Worm (Caenorhabditis elegans) whole organism, young adult: ENCODE results near the gene gpd-2.

Source experiments
- B0336.3 ChIP-seq: fragments of 200-800 bp; sonication (Bioruptor generic); IDR thresholded peaks from 2 replicates; pipeline ENCODE4 v1.3.6; 2022; ENCODE audit warnings: missing genetic modification characterization, missing compliant biosample characterization
- C06A6.2 ChIP-seq: fragments of 200-800 bp; sonication (Bioruptor generic); conservative IDR thresholded peaks from 2 replicates; pipeline ENCODE4 v1.3.6; 2022; ENCODE audit warnings: missing genetic modification characterization, missing compliant biosample characterization
- D2030.7 ChIP-seq: fragments of 200-800 bp; sonication (Bioruptor generic); IDR thresholded peaks from 2 replicates; pipeline ENCODE4 v1.3.6; 2022; ENCODE audit warnings: missing genetic modification reagents, missing genetic modification characterization, missing compliant biosample characterization
- F22D6.2 ChIP-seq: sonication (generic microtip); optimal IDR thresholded peaks from 2 replicates; lab custom pipeline; 2016; ENCODE audit warnings: mild to moderate bottlenecking, missing genetic modification characterization, missing compliant biosample characterization
- K11D2.4 ChIP-seq: fragments of 200-800 bp; sonication (Bioruptor generic); IDR thresholded peaks from 2 replicates; pipeline ENCODE4 v1.3.6; 2022; ENCODE audit warnings: missing genetic modification reagents, missing genetic modification characterization, missing compliant biosample characterization
- K12H6.12 ChIP-seq: fragments of 200-800 bp; sonication (Bioruptor generic); optimal IDR thresholded peaks from 2 replicates; lab custom pipeline; 2018; ENCODE audit warnings: mild to moderate bottlenecking, missing genetic modification characterization, missing compliant biosample characterization
- T26A5.8 ChIP-seq: sonication (generic microtip); optimal IDR thresholded peaks from 2 replicates; lab custom pipeline; 2016; ENCODE audit warnings: missing genetic modification characterization, missing compliant biosample characterization
- Y53F4B.3 ChIP-seq: fragments of 200-800 bp; sonication (Bioruptor generic); IDR thresholded peaks from 2 replicates; pipeline ENCODE4 v1.3.6; 2022; ENCODE audit warnings: missing genetic modification reagents, missing genetic modification characterization, missing compliant biosample characterization
- Y53G8AR.9 ChIP-seq: fragments of 200-800 bp; sonication (Bioruptor generic); conservative IDR thresholded peaks from 2 replicates; pipeline ENCODE4 v1.3.6; 2022; ENCODE audit warnings: missing genetic modification reagents, missing genetic modification characterization, missing compliant biosample characterization
- Y56A3A.18 ChIP-seq: fragments of 200-800 bp; sonication (Bioruptor generic); IDR thresholded peaks from 2 replicates; pipeline ENCODE4 v1.3.6; 2022; ENCODE audit warnings: missing genetic modification reagents, missing genetic modification characterization, missing compliant biosample characterization
- Y79H2A.3 ChIP-seq: fragments of 200-800 bp; sonication (Bioruptor generic); conservative IDR thresholded peaks from 2 replicates; pipeline ENCODE4 v1.3.6; 2022; ENCODE audit warnings: missing genetic modification reagents, missing genetic modification characterization, missing compliant biosample characterization
- ZK185.1 ChIP-seq: sonication (generic microtip); optimal IDR thresholded peaks from 2 replicates; lab custom pipeline; 2016; ENCODE audit warnings: mild to moderate bottlenecking, missing genetic modification characterization, missing compliant biosample characterization; ENCODE audit not compliant: poor library complexity, severe bottlenecking
- ama-1 ChIP-seq, 3 experiments: fragments of 150-350 bp in 1 of 3; sonication (generic microtip) in 2 of 3; optimal IDR thresholded peaks; 2 replicates each; lab custom pipeline; 2014 to 2018; ENCODE audit warnings: missing biosample characterization in 2 of 3, missing genetic modification characterization in 2 of 3, missing genetic modification reagents in 2 of 3
- atf-7 ChIP-seq: sonication (generic microtip); optimal IDR thresholded peaks from 2 replicates; lab custom pipeline; 2017; ENCODE audit warnings: mild to moderate bottlenecking, missing genetic modification characterization, missing compliant biosample characterization
- attf-6 ChIP-seq: fragments of 200-800 bp; sonication (Bioruptor generic); IDR thresholded peaks from 2 replicates; pipeline ENCODE4 v1.3.6; 2022; ENCODE audit warnings: missing genetic modification reagents, missing genetic modification characterization, missing compliant biosample characterization
- cebp-1 ChIP-seq, 2 experiments: fragments of 200-800 bp in 1 of 2; sonication (Bioruptor generic) in 1 of 2; sonication (generic microtip) in 1 of 2; IDR thresholded peaks in 1 of 2; optimal IDR thresholded peaks in 1 of 2; 2 replicates each; pipeline versions ENCODE4 v1.3.6 to Lab custom; 2017 to 2022; ENCODE audit warnings: missing compliant biosample characterization in 2 of 2, missing genetic modification characterization in 2 of 2, mild to moderate bottlenecking in 1 of 2, missing genetic modification reagents in 1 of 2, moderate library complexity in 1 of 2
- cebp-2 ChIP-seq: fragments of 200-800 bp; sonication (Bioruptor generic); IDR thresholded peaks from 2 replicates; pipeline ENCODE4 v1.3.6; 2022; ENCODE audit warnings: missing genetic modification characterization, missing compliant biosample characterization
- chd-7 ChIP-seq: sonication (generic microtip); optimal IDR thresholded peaks from 2 replicates; lab custom pipeline; 2016; ENCODE audit warnings: mild to moderate bottlenecking, missing genetic modification characterization, moderate library complexity, missing compliant biosample characterization
- dox-1 ChIP-seq: fragments of 200-800 bp; sonication (Bioruptor generic); IDR thresholded peaks from 2 replicates; pipeline ENCODE4 v1.3.6; 2022; ENCODE audit warnings: missing genetic modification reagents, missing genetic modification characterization, missing compliant biosample characterization
- egl-44 ChIP-seq: fragments of 200-800 bp; sonication (Bioruptor generic); IDR thresholded peaks from 2 replicates; pipeline ENCODE4 v1.3.6; 2022; ENCODE audit warnings: missing genetic modification reagents, missing genetic modification characterization, missing compliant biosample characterization
- egrh-3 ChIP-seq: fragments of 200-800 bp; sonication (Bioruptor generic); IDR thresholded peaks from 2 replicates; pipeline ENCODE4 v1.3.6; 2022; ENCODE audit warnings: missing genetic modification reagents, missing genetic modification characterization, missing compliant biosample characterization
- ekl-4 ChIP-seq: fragments of 200-800 bp; sonication (Bioruptor generic); IDR thresholded peaks from 2 replicates; pipeline ENCODE4 v1.3.6; 2022; ENCODE audit warnings: missing genetic modification reagents, missing genetic modification characterization, missing compliant biosample characterization
- fkh-3 ChIP-seq: sonication (generic microtip); optimal IDR thresholded peaks from 2 replicates; lab custom pipeline; 2016; ENCODE audit warnings: mild to moderate bottlenecking, missing genetic modification characterization, missing compliant biosample characterization
- let-526 ChIP-seq: fragments of 200-800 bp; sonication (Bioruptor generic); IDR thresholded peaks from 2 replicates; pipeline ENCODE4 v1.3.6; 2022; ENCODE audit warnings: missing genetic modification reagents, missing genetic modification characterization, missing compliant biosample characterization
- lin-26 ChIP-seq: fragments of 200-800 bp; sonication (Bioruptor generic); IDR thresholded peaks from 2 replicates; pipeline ENCODE4 v1.3.6; 2022; ENCODE audit warnings: missing genetic modification reagents, missing genetic modification characterization, missing compliant biosample characterization
- lin-35 ChIP-seq, 3 experiments: fragments of 150-350 bp in 2 of 3; sonication (generic microtip) in 1 of 3; optimal IDR thresholded peaks; 2 replicates each; lab custom pipeline; 2014 to 2018; ENCODE audit warnings: missing biosample characterization in 3 of 3, missing genetic modification characterization in 3 of 3, missing genetic modification reagents in 3 of 3
- lin-40 ChIP-seq: sonication (generic microtip); optimal IDR thresholded peaks from 2 replicates; lab custom pipeline; 2016; ENCODE audit warnings: missing genetic modification characterization, mild to moderate bottlenecking, missing compliant biosample characterization, missing genotype, missing genetic modification reagents
- lir-1 ChIP-seq: fragments of 200-800 bp; sonication (Bioruptor generic); conservative IDR thresholded peaks from 2 replicates; pipeline ENCODE4 v1.3.6; 2022; ENCODE audit warnings: missing genetic modification reagents, missing genetic modification characterization, missing compliant biosample characterization
- madf-3 ChIP-seq: fragments of 200-800 bp; sonication (Bioruptor generic); IDR thresholded peaks from 2 replicates; pipeline ENCODE4 v1.3.6; 2022; ENCODE audit warnings: missing genetic modification reagents, missing genetic modification characterization, missing compliant biosample characterization
- mcd-1 ChIP-seq: fragments of 200-800 bp; sonication (Bioruptor generic); IDR thresholded peaks from 2 replicates; pipeline ENCODE4 v1.3.6; 2022; ENCODE audit warnings: missing genetic modification reagents, missing genetic modification characterization, missing compliant biosample characterization
- nhr-80 ChIP-seq: sonication (generic microtip); optimal IDR thresholded peaks from 2 replicates; lab custom pipeline; 2016; ENCODE audit warnings: missing genetic modification characterization, missing compliant biosample characterization
- pha-4 ChIP-seq: fragments of 150-350 bp; sonication (generic microtip); optimal IDR thresholded peaks from 2 replicates; lab custom pipeline; 2014; ENCODE audit warnings: missing biosample characterization, missing genetic modification reagents, missing genetic modification characterization
- sdz-38 ChIP-seq: sonication (generic microtip); optimal IDR thresholded peaks from 2 replicates; lab custom pipeline; 2016; ENCODE audit warnings: missing genotype, missing genetic modification characterization, missing compliant biosample characterization
- snpc-1.1 ChIP-seq: sonication (generic microtip); optimal IDR thresholded peaks from 2 replicates; lab custom pipeline; 2017; ENCODE audit warnings: missing genetic modification characterization, mild to moderate bottlenecking, missing compliant biosample characterization, antibody characterized with exemption, moderate library complexity, missing genotype, missing genetic modification reagents; ENCODE audit not compliant: insufficient read depth
- snpc-3.4 ChIP-seq: sonication (generic microtip); optimal IDR thresholded peaks from 2 replicates; lab custom pipeline; 2017; ENCODE audit warnings: missing genetic modification characterization, mild to moderate bottlenecking, missing compliant biosample characterization, antibody characterized with exemption, moderate library complexity, missing genotype, missing genetic modification reagents
- tlf-1 ChIP-seq: fragments of 200-800 bp; sonication (Bioruptor generic); optimal IDR thresholded peaks from 2 replicates; lab custom pipeline; 2018; ENCODE audit warnings: mild to moderate bottlenecking, missing genetic modification characterization, missing compliant biosample characterization
- zfh-2 ChIP-seq: fragments of 200-800 bp; sonication (Bioruptor generic); conservative IDR thresholded peaks from 2 replicates; pipeline ENCODE4 v1.3.6; 2022; ENCODE audit warnings: missing genetic modification reagents, missing genetic modification characterization, missing compliant biosample characterization
- zim-3 ChIP-seq: sonication (generic microtip); optimal IDR thresholded peaks from 2 replicates; lab custom pipeline; 2017; ENCODE audit warnings: mild to moderate bottlenecking, missing genetic modification characterization, moderate library complexity, missing compliant biosample characterization
- ztf-18 ChIP-seq: sonication (generic microtip); optimal IDR thresholded peaks from 2 replicates; lab custom pipeline; 2016; ENCODE audit warnings: missing genotype, mild to moderate bottlenecking, missing genetic modification characterization, missing compliant biosample characterization

The gpd-2 gene

ce11 chrX:3116033-3116876, 1.8 kb upstream of the gpd-2 start, which contains the start of gene mai-1:
Gene mai-1 (minus strand): TSS chrX:3116589.
- TF ChIP-seq chd-7 (tag; lab: Kevin White, UChicago) (no peak), K11D2.4 (GFP tag; lab: Robert Waterston, UW) (peak; percentile 36; the same call in 1 of the 2 replicates), pha-4 (tag; lab: Kevin White, UChicago) (no peak), madf-3 (GFP tag; lab: Robert Waterston, UW) (0 out of 2 replicates have a peak, but pooled peaks have one; percentile 35), mcd-1 (GFP tag; lab: Robert Waterston, UW) (peak; percentile 64), fkh-3 (no peak), lin-40 (tag; lab: Kevin White, UChicago) (peak; percentile 39), Y53F4B.3 (GFP tag; lab: Robert Waterston, UW) (no peak), attf-6 (GFP tag; lab: Robert Waterston, UW) (0 out of 2 replicates have a peak, but pooled peaks have one; percentile 15), zfh-2 (GFP tag; lab: Robert Waterston, UW) (peak; percentile 92), B0336.3 (GFP tag; lab: Robert Waterston, UW) (0 out of 2 replicates have a peak, but pooled peaks have one; percentile 30), lin-26 (GFP tag; lab: Robert Waterston, UW) (peak; percentile 59), egrh-3 (GFP tag; lab: Robert Waterston, UW) (peak; percentile 65), egl-44 (GFP tag; lab: Robert Waterston, UW) (0 out of 2 replicates have a peak, but pooled peaks have one; percentile 37), ama-1 (optimal IDR thresholded peaks at IDR 0.05; lab: Kevin White, UChicago) (peak; percentile 61), ama-1 (GFP tag; optimal IDR thresholded peaks at IDR 0.05; lab: Kevin White, UChicago) (no peak), cebp-1 (GFP tag; IDR thresholded peaks at IDR 0.05; lab: Robert Waterston, UW) (no peak), cebp-1 (tag; optimal IDR thresholded peaks at IDR 0.05; lab: Kevin White, UChicago) (peak; percentile 17), ztf-18 (tag; lab: Kevin White, UChicago) (peak; percentile 28)

- TF ChIP-seq K12H6.12 (tag; lab: Kevin White, UChicago), result no peak
- peak; percentile 19 for TF ChIP-seq ZK185.1
- TF ChIP-seq sdz-38 (tag; lab: Kevin White, UChicago), result no peak
- peak; percentile 22 for TF ChIP-seq tlf-1 (GFP tag; lab: Kevin White, UChicago)
- peak; percentile 27; the same call in 1 of the 2 replicates for TF ChIP-seq dox-1 (GFP tag; lab: Robert Waterston, UW)
- no peak for TF ChIP-seq Y53F4B.3 (GFP tag; lab: Robert Waterston, UW)
- peak; percentile 23 for TF ChIP-seq nhr-80 (tag; lab: Kevin White, UChicago)
- peak; percentile 35; the same call in 1 of the 2 replicates for TF ChIP-seq lin-26 (GFP tag; lab: Robert Waterston, UW)
- peak; percentile 48; the same call in 1 of the 2 replicates for TF ChIP-seq cebp-1 (GFP tag; IDR thresholded peaks at IDR 0.05; lab: Robert Waterston, UW)
- TF ChIP-seq cebp-1 (tag; optimal IDR thresholded peaks at IDR 0.05; lab: Kevin White, UChicago), result peak; percentile 75
- TF ChIP-seq Y53G8AR.9 (GFP tag; lab: Robert Waterston, UW), result peak; percentile 58
- peak; percentile 59 for TF ChIP-seq zfh-2 (GFP tag; lab: Robert Waterston, UW)
- 0 out of 2 replicates have a peak, but pooled peaks have one; percentile 5 for TF ChIP-seq let-526 (GFP tag; lab: Robert Waterston, UW)
- no peak for TF ChIP-seq Y79H2A.3 (GFP tag; lab: Robert Waterston, UW)
- TF ChIP-seq lin-35 (GFP tag; optimal IDR thresholded peaks at IDR 0.05; lab: Kevin White, UChicago), result peak in 1 of 3 experiments; percentile 6
- peak; percentile 22 for TF ChIP-seq zim-3 (tag; lab: Kevin White, UChicago)
- no peak for TF ChIP-seq D2030.7 (GFP tag; lab: Robert Waterston, UW)
- peak; percentile 33 for TF ChIP-seq atf-7 (tag; lab: Kevin White, UChicago)
- peak; percentile 37; the same call in 1 of the 2 replicates for TF ChIP-seq C06A6.2 (GFP tag; lab: Robert Waterston, UW)
- TF ChIP-seq lir-1, result peak; percentile 26; the same call in 1 of the 2 replicates
- TF ChIP-seq snpc-1.1, result no peak
- no peak for TF ChIP-seq cebp-2
- 0 out of 2 replicates have a peak, but pooled peaks have one; percentile 18 for TF ChIP-seq Y56A3A.18 (GFP tag; lab: Robert Waterston, UW)
- TF ChIP-seq snpc-3.4 (tag; lab: Kevin White, UChicago), result no peak
- no peak for TF ChIP-seq T26A5.8
- peak; percentile 25; the same call in 1 of the 2 replicates for TF ChIP-seq mcd-1 (GFP tag; lab: Robert Waterston, UW)
- TF ChIP-seq ekl-4, result peak; percentile 6; the same call in 1 of the 2 replicates
- no peak for TF ChIP-seq F22D6.2
- peak; percentile 83 for TF ChIP-seq ama-1 (optimal IDR thresholded peaks at IDR 0.05; lab: Kevin White, UChicago)
- TF ChIP-seq ama-1 (GFP tag; optimal IDR thresholded peaks at IDR 0.05; lab: Kevin White, UChicago), result no peak
These were observed 894 bp upstream of the gpd-2 start for ce11 chrX:3115134-3116032.
